Worm (Caenorhabditis elegans): Measurements from ENCODE around the gene ndnf-1.
A peak's percentile ranks its signal among the peaks of the same experiment; 100 is the strongest.

ndnf-1 gene

ce11 chrIV:2997302-2997701 is 31.4 kb downstream of the ndnf-1 start:
- TF ChIP-seq aly-1 (tag; optimal IDR thresholded peaks at IDR 0.05) (no peak), ceh-36 (tag; optimal IDR thresholded peaks at IDR 0.05) (no peak), B0310.2 (tag; optimal IDR thresholded peaks at IDR 0.05) (no peak), hmg-4 (GFP tag; optimal IDR thresholded peaks at IDR 0.05) (peak; percentile 18), hmbx-1 (tag; optimal IDR thresholded peaks at IDR 0.05) (no peak)

- no peak for TF ChIP-seq F13C5.2 (tag; optimal IDR thresholded peaks at IDR 0.05)
- TF ChIP-seq ceh-13 (GFP tag; optimal IDR thresholded peaks at IDR 0.05): no peak
- TF ChIP-seq tbx-37 (GFP tag; conservative IDR thresholded peaks at IDR 0.05): no peak
- TF ChIP-seq sea-1 (GFP tag; conservative IDR thresholded peaks at IDR 0.05): no peak
- TF ChIP-seq flt-1 (GFP tag; IDR thresholded peaks at IDR 0.05): no peak
- no peak for TF ChIP-seq scrt-1 (GFP tag; IDR thresholded peaks at IDR 0.05)
Observed at ce11 chrIV:2995372-2995771, 33.4 kb downstream of the ndnf-1 start, which contains the start of gene Y54G2A.26. Gene Y54G2A.26 (minus strand): TSS chrIV:2995472.

ce11 chrIV:2994883-2995282 is 33.9 kb downstream of the ndnf-1 start:
- no peak for TF ChIP-seq ceh-36 (tag; optimal IDR thresholded peaks at IDR 0.05)
- no peak for TF ChIP-seq hnd-1 (tag; optimal IDR thresholded peaks at IDR 0.05)
- no peak for TF ChIP-seq hmbx-1 (tag; optimal IDR thresholded peaks at IDR 0.05)
- TF ChIP-seq pes-1 (GFP tag; IDR thresholded peaks at IDR 0.05): no peak
- TF ChIP-seq hmg-4 (GFP tag; optimal IDR thresholded peaks at IDR 0.05): no peak
- no peak for TF ChIP-seq F13C5.2 (tag; optimal IDR thresholded peaks at IDR 0.05)
- no peak for TF ChIP-seq ceh-13 (GFP tag; optimal IDR thresholded peaks at IDR 0.05)
- TF ChIP-seq flt-1 (GFP tag; IDR thresholded peaks at IDR 0.05): no peak
- no peak for TF ChIP-seq tbx-37 (GFP tag; conservative IDR thresholded peaks at IDR 0.05)
- no peak for TF ChIP-seq tra-4 (tag; optimal IDR thresholded peaks at IDR 0.05)
- TF ChIP-seq aly-1 (tag; optimal IDR thresholded peaks at IDR 0.05): no peak
- no peak for TF ChIP-seq tbx-11 (GFP tag; IDR thresholded peaks at IDR 0.05)
- TF ChIP-seq sea-1 (GFP tag; conservative IDR thresholded peaks at IDR 0.05): no peak
- TF ChIP-seq ama-1 (optimal IDR thresholded peaks at IDR 0.05): no peak
- TF ChIP-seq ets-7 (tag; optimal IDR thresholded peaks at IDR 0.05): no peak

- peak; percentile 41 for TF ChIP-seq F13C5.2 (tag; optimal IDR thresholded peaks at IDR 0.05)
- TF ChIP-seq hmg-4 (GFP tag; optimal IDR thresholded peaks at IDR 0.05): peak; percentile 78
- TF ChIP-seq ceh-13 (GFP tag; optimal IDR thresholded peaks at IDR 0.05): no peak
Observed at ce11 chrIV:2993278-2993899, 35.4 kb downstream of the ndnf-1 start.

- TF ChIP-seq ets-7 (tag; optimal IDR thresholded peaks at IDR 0.05): no peak
- TF ChIP-seq hmg-4 (GFP tag; optimal IDR thresholded peaks at IDR 0.05): peak; percentile 32
- TF ChIP-seq scrt-1 (GFP tag; IDR thresholded peaks at IDR 0.05): no peak
Observed at ce11 chrIV:2990519-2990918, 38.2 kb downstream of the ndnf-1 start.

- TF ChIP-seq tbx-11 (GFP tag; IDR thresholded peaks at IDR 0.05) (no peak), scrt-1 (GFP tag; IDR thresholded peaks at IDR 0.05) (no peak), aly-1 (tag; optimal IDR thresholded peaks at IDR 0.05) (no peak), ets-7 (tag; optimal IDR thresholded peaks at IDR 0.05) (no peak), ceh-13 (GFP tag; optimal IDR thresholded peaks at IDR 0.05) (no peak), hmg-4 (GFP tag; optimal IDR thresholded peaks at IDR 0.05) (no peak)
Observed at ce11 chrIV:2986720-2987119, 42.0 kb downstream of the ndnf-1 start.

ce11 chrIV:2982443-2982842 is 46.3 kb downstream of the ndnf-1 start:
- TF ChIP-seq aly-1 (tag; optimal IDR thresholded peaks at IDR 0.05) (no peak), hnd-1 (tag; optimal IDR thresholded peaks at IDR 0.05) (no peak), ceh-36 (tag; optimal IDR thresholded peaks at IDR 0.05) (no peak), hmg-4 (GFP tag; optimal IDR thresholded peaks at IDR 0.05) (peak; percentile 26)

- no peak for TF ChIP-seq hmg-4 (GFP tag; optimal IDR thresholded peaks at IDR 0.05)
- no peak for TF ChIP-seq scrt-1 (GFP tag; IDR thresholded peaks at IDR 0.05)
- TF ChIP-seq tbx-37 (GFP tag; conservative IDR thresholded peaks at IDR 0.05): no peak
- no peak for TF ChIP-seq F13C5.2 (tag; optimal IDR thresholded peaks at IDR 0.05)
- no peak for TF ChIP-seq B0310.2 (tag; optimal IDR thresholded peaks at IDR 0.05)
- no peak for TF ChIP-seq tbx-11 (GFP tag; IDR thresholded peaks at IDR 0.05)
- TF ChIP-seq flt-1 (GFP tag; IDR thresholded peaks at IDR 0.05): no peak
- TF ChIP-seq aly-1 (tag; optimal IDR thresholded peaks at IDR 0.05): no peak
- TF ChIP-seq ama-1 (optimal IDR thresholded peaks at IDR 0.05): no peak
- no peak for TF ChIP-seq sea-1 (GFP tag; conservative IDR thresholded peaks at IDR 0.05)
- no peak for TF ChIP-seq ets-7 (tag; optimal IDR thresholded peaks at IDR 0.05)
- no peak for TF ChIP-seq tra-4 (tag; optimal IDR thresholded peaks at IDR 0.05)
- no peak for TF ChIP-seq hmbx-1 (tag; optimal IDR thresholded peaks at IDR 0.05)
- no peak for TF ChIP-seq pes-1 (GFP tag; IDR thresholded peaks at IDR 0.05)
- TF ChIP-seq ceh-36 (tag; optimal IDR thresholded peaks at IDR 0.05): no peak
- no peak for TF ChIP-seq ceh-13 (GFP tag; optimal IDR thresholded peaks at IDR 0.05)
- TF ChIP-seq hnd-1 (tag; optimal IDR thresholded peaks at IDR 0.05): no peak
Observed at ce11 chrIV:2978384-2978783, 50.4 kb downstream of the ndnf-1 start, which contains the start of gene lad-2. Gene lad-2 (minus strand): TSS chrIV:2978484.
